Worm (Caenorhabditis elegans) whole organism, L4 larva: ENCODE results near the gene C35B1.8.

Experiments used
- F10B5.3 ChIP-seq: sonication (generic microtip); optimal IDR thresholded peaks from 2 replicates; lab custom pipeline; 2016; ENCODE audit warnings: mild to moderate bottlenecking, missing genetic modification characterization, missing compliant biosample characterization
- F26F4.8 ChIP-seq: fragments of 200-800 bp; sonication (Bioruptor generic); conservative IDR thresholded peaks from 2 replicates; pipeline ENCODE4 v1.3.6; 2022; ENCODE audit warnings: missing genetic modification characterization, missing compliant biosample characterization
- F37D6.2 ChIP-seq: sonication (generic microtip); optimal IDR thresholded peaks from 2 replicates; lab custom pipeline; 2016; ENCODE audit warnings: mild to moderate bottlenecking, missing genetic modification characterization, missing compliant biosample characterization
- F49E8.2 ChIP-seq: sonication (generic microtip); optimal IDR thresholded peaks from 2 replicates; lab custom pipeline; 2016; ENCODE audit warnings: missing compliant biosample characterization, mild to moderate bottlenecking, missing genetic modification characterization, borderline replicate concordance
- R02D3.7 ChIP-seq: fragments of 150-350 bp; sonication (generic microtip); optimal IDR thresholded peaks from 3 replicates; lab custom pipeline; 2014; ENCODE audit warnings: missing biosample characterization, missing genetic modification characterization
- T20F7.1 ChIP-seq: fragments of 200-800 bp; sonication (Bioruptor generic); optimal IDR thresholded peaks from 2 replicates; lab custom pipeline; 2018; ENCODE audit warnings: mild to moderate bottlenecking, missing genetic modification characterization, missing compliant biosample characterization
- Y5F2A.4 ChIP-seq: fragments of 200-800 bp; sonication (Bioruptor generic); optimal IDR thresholded peaks from 2 replicates; lab custom pipeline; 2018; ENCODE audit warnings: mild to moderate bottlenecking, missing genetic modification characterization, missing compliant biosample characterization
- ZK337.2 ChIP-seq: fragments of 200-800 bp; sonication (Bioruptor generic); IDR thresholded peaks from 2 replicates; pipeline ENCODE4 v1.3.6; 2022; ENCODE audit warnings: missing genetic modification reagents, missing genetic modification characterization, missing compliant biosample characterization
- ZK546.5 ChIP-seq, 2 experiments: sonication (generic microtip); optimal IDR thresholded peaks; 2 replicates each; lab custom pipeline; 2017; ENCODE audit warnings: missing biosample characterization in 2 of 2, missing genetic modification characterization in 2 of 2
- aha-1 ChIP-seq: fragments of 150-350 bp; peaks from one replicate; lab custom pipeline; 2014; ENCODE audit warnings: missing biosample characterization, missing genetic modification characterization
- ama-1 ChIP-seq: fragments of 150-350 bp; optimal IDR thresholded peaks from 2 replicates; lab custom pipeline; 2014; ENCODE audit warnings: inconsistent platforms, mixed read lengths
- attf-4 ChIP-seq: sonication (generic microtip); optimal IDR thresholded peaks from 3 replicates; lab custom pipeline; 2017; ENCODE audit warnings: missing biosample characterization, missing genetic modification characterization
- ceh-28 ChIP-seq: fragments of 150-350 bp; optimal IDR thresholded peaks from 2 replicates; lab custom pipeline; 2014; ENCODE audit warnings: missing biosample characterization, missing genetic modification reagents, missing genetic modification characterization
- ceh-32 ChIP-seq: sonication (generic microtip); optimal IDR thresholded peaks from 2 replicates; lab custom pipeline; 2016; ENCODE audit warnings: mild to moderate bottlenecking, missing genetic modification characterization, missing compliant biosample characterization; ENCODE audit not compliant: poor library complexity
- ceh-44 ChIP-seq: fragments of 200-800 bp; sonication (Bioruptor generic); IDR thresholded peaks from 2 replicates; pipeline ENCODE4 v1.3.6; 2022; ENCODE audit warnings: missing genetic modification reagents, missing genetic modification characterization, missing compliant biosample characterization
- ceh-82 ChIP-seq: sonication (generic microtip); optimal IDR thresholded peaks from 2 replicates; lab custom pipeline; 2017; ENCODE audit warnings: missing biosample characterization, missing genetic modification characterization
- ctbp-1 ChIP-seq: fragments of 200-800 bp; sonication (Bioruptor generic); IDR thresholded peaks from 2 replicates; pipeline ENCODE4 v1.3.6; 2022; ENCODE audit warnings: missing genetic modification reagents, missing genetic modification characterization, missing compliant biosample characterization
- daf-12 ChIP-seq: fragments of 150-350 bp; optimal IDR thresholded peaks from 2 replicates; lab custom pipeline; 2014; ENCODE audit warnings: missing biosample characterization, missing genetic modification reagents, missing genetic modification characterization
- daf-19 ChIP-seq: fragments of 200-800 bp; sonication (Bioruptor generic); conservative IDR thresholded peaks from 2 replicates; pipeline ENCODE4 v1.3.6; 2022; ENCODE audit warnings: missing genetic modification characterization, missing compliant biosample characterization
- dmd-8 ChIP-seq: fragments of 200-800 bp; sonication (Bioruptor generic); IDR thresholded peaks from 2 replicates; pipeline ENCODE4 v1.3.6; 2022; ENCODE audit warnings: missing genetic modification characterization, missing compliant biosample characterization
- dmd-9 ChIP-seq: fragments of 200-800 bp; sonication (Bioruptor generic); IDR thresholded peaks from 2 replicates; pipeline ENCODE4 v1.3.6; 2022; ENCODE audit warnings: missing genetic modification reagents, missing genetic modification characterization, missing compliant biosample characterization
- duxl-1 ChIP-seq: sonication (generic microtip); optimal IDR thresholded peaks from 2 replicates; lab custom pipeline; 2016; ENCODE audit warnings: mild to moderate bottlenecking, missing genetic modification characterization, moderate library complexity, missing compliant biosample characterization; ENCODE audit not compliant: poor library complexity
- egl-27 ChIP-seq: sonication (generic microtip); optimal IDR thresholded peaks from 3 replicates; lab custom pipeline; 2017; ENCODE audit warnings: missing biosample characterization, missing genetic modification reagents, missing genetic modification characterization
- egl-43 ChIP-seq: fragments of 200-800 bp; sonication (Bioruptor generic); IDR thresholded peaks from 2 replicates; pipeline ENCODE4 v1.3.6; 2022; ENCODE audit warnings: missing genetic modification reagents, missing genetic modification characterization, missing compliant biosample characterization
- fos-1 ChIP-seq: fragments of 150-350 bp; optimal IDR thresholded peaks from 2 replicates; lab custom pipeline; 2014; ENCODE audit warnings: missing biosample characterization, missing genetic modification characterization
- gei-8 ChIP-seq: fragments of 200-800 bp; sonication (Bioruptor generic); optimal IDR thresholded peaks from 2 replicates; lab custom pipeline; 2018; ENCODE audit warnings: mild to moderate bottlenecking, missing genetic modification characterization, missing compliant biosample characterization
- hlh-30 ChIP-seq: sonication (generic microtip); optimal IDR thresholded peaks from 2 replicates; lab custom pipeline; 2017; ENCODE audit warnings: antibody characterized with exemption, mild to moderate bottlenecking, missing genetic modification characterization, missing compliant biosample characterization; ENCODE audit not compliant: insufficient read depth
- hmg-1.1 ChIP-seq: fragments of 200-800 bp; sonication (Bioruptor generic); IDR thresholded peaks from 2 replicates; pipeline ENCODE4 v1.3.6; 2022; ENCODE audit warnings: missing genetic modification reagents, missing genetic modification characterization, missing compliant biosample characterization
- lim-7 ChIP-seq: fragments of 200-800 bp; sonication (Bioruptor generic); IDR thresholded peaks from 2 replicates; pipeline ENCODE4 v1.3.6; 2022; ENCODE audit warnings: missing genetic modification characterization, missing compliant biosample characterization
- lin-13 ChIP-seq: fragments of 150-350 bp; optimal IDR thresholded peaks from 2 replicates; lab custom pipeline; 2014; ENCODE audit warnings: missing biosample characterization, missing genetic modification reagents, missing genetic modification characterization
- lin-38 ChIP-seq: fragments of 200-800 bp; sonication (Bioruptor generic); IDR thresholded peaks from 2 replicates; pipeline ENCODE4 v1.3.6; 2022; ENCODE audit warnings: missing genetic modification reagents, missing genetic modification characterization, missing compliant biosample characterization
- madf-5 ChIP-seq, 2 experiments: fragments of 200-800 bp; sonication (Bioruptor generic); IDR thresholded peaks; 2 replicates each; pipeline ENCODE4 v1.3.6; 2022; ENCODE audit warnings: missing compliant biosample characterization in 2 of 2, missing genetic modification characterization in 2 of 2
- madf-9 ChIP-seq: fragments of 200-800 bp; sonication (Bioruptor generic); conservative IDR thresholded peaks from 2 replicates; pipeline ENCODE4 v1.3.6; 2022; ENCODE audit warnings: missing genetic modification reagents, missing genetic modification characterization, missing compliant biosample characterization
- mdl-1 ChIP-seq, 2 experiments: fragments of 150-350 bp in 1 of 2; sonication (generic microtip) in 1 of 2; optimal IDR thresholded peaks; 2 replicates each; lab custom pipeline; 2014 to 2017; ENCODE audit warnings: missing biosample characterization in 2 of 2, missing genetic modification characterization in 2 of 2
- mdt-29 ChIP-seq: fragments of 200-800 bp; sonication (Bioruptor generic); IDR thresholded peaks from 2 replicates; pipeline ENCODE4 v1.3.6; 2022; ENCODE audit warnings: missing genetic modification reagents, missing genetic modification characterization, missing compliant biosample characterization
- mep-1 ChIP-seq: fragments of 150-350 bp; sonication (generic microtip); optimal IDR thresholded peaks from 3 replicates; lab custom pipeline; 2014; ENCODE audit warnings: missing biosample characterization, missing genetic modification characterization
- mxl-3 ChIP-seq: fragments of 200-800 bp; sonication (Bioruptor generic); optimal IDR thresholded peaks from 2 replicates; lab custom pipeline; 2018; ENCODE audit warnings: mild to moderate bottlenecking, missing genetic modification characterization, missing compliant biosample characterization
- nhr-10 ChIP-seq: fragments of 150-350 bp; optimal IDR thresholded peaks from 2 replicates; lab custom pipeline; 2014; ENCODE audit warnings: missing biosample characterization, missing genetic modification characterization
- nhr-11 ChIP-seq: fragments of 150-350 bp; optimal IDR thresholded peaks from 2 replicates; lab custom pipeline; 2014; ENCODE audit warnings: missing biosample characterization, missing genetic modification characterization
- nhr-111 ChIP-seq: fragments of 200-800 bp; sonication (Bioruptor generic); optimal IDR thresholded peaks from 2 replicates; lab custom pipeline; 2018; ENCODE audit warnings: mild to moderate bottlenecking, missing genetic modification characterization, missing compliant biosample characterization
- nhr-237 ChIP-seq: sonication (generic microtip); optimal IDR thresholded peaks from 2 replicates; lab custom pipeline; 2017; ENCODE audit warnings: missing biosample characterization, missing genetic modification characterization
- nhr-48 ChIP-seq: sonication (generic microtip); optimal IDR thresholded peaks from 2 replicates; lab custom pipeline; 2016; ENCODE audit warnings: mild to moderate bottlenecking, missing genetic modification characterization, missing compliant biosample characterization
- nhr-77 ChIP-seq: fragments of 150-350 bp; optimal IDR thresholded peaks from 2 replicates; lab custom pipeline; 2014; ENCODE audit warnings: missing biosample characterization, missing genetic modification characterization
- pha-4 ChIP-seq, 2 experiments: fragments of 150-350 bp in 1 of 2; fragments of 200-800 bp in 1 of 2; sonication (Bioruptor generic) in 1 of 2; IDR thresholded peaks in 1 of 2; optimal IDR thresholded peaks in 1 of 2; 2 replicates each; pipeline versions ENCODE4 v1.3.6 to Lab custom; 2014 to 2022; ENCODE audit warnings: missing genetic modification characterization in 2 of 2, missing genetic modification reagents in 2 of 2, missing biosample characterization in 1 of 2, missing compliant biosample characterization in 1 of 2
- rbr-2 ChIP-seq: sonication (generic microtip); optimal IDR thresholded peaks from 2 replicates; lab custom pipeline; 2016; ENCODE audit warnings: missing genotype, missing genetic modification characterization, missing compliant biosample characterization
- saeg-2 ChIP-seq: fragments of 200-800 bp; sonication (Bioruptor generic); IDR thresholded peaks from 2 replicates; pipeline ENCODE4 v1.3.6; 2022; ENCODE audit warnings: missing genetic modification reagents, missing genetic modification characterization, missing compliant biosample characterization
- skn-1 ChIP-seq: fragments of 150-350 bp; optimal IDR thresholded peaks from 2 replicates; lab custom pipeline; 2014; ENCODE audit warnings: missing biosample characterization, missing genetic modification characterization
- snpc-1.2 ChIP-seq: fragments of 200-800 bp; sonication (Bioruptor generic); IDR thresholded peaks from 2 replicates; pipeline ENCODE4 v1.3.6; 2022; ENCODE audit warnings: missing genetic modification reagents, missing genetic modification characterization, missing compliant biosample characterization
- snpc-4 ChIP-seq: fragments of 150-350 bp; optimal IDR thresholded peaks from 2 replicates; lab custom pipeline; 2014; ENCODE audit warnings: missing biosample characterization, missing genetic modification characterization
- tag-97 ChIP-seq: fragments of 200-800 bp; sonication (Bioruptor generic); IDR thresholded peaks from 2 replicates; pipeline ENCODE4 v1.3.6; 2022; ENCODE audit warnings: missing genetic modification characterization, missing compliant biosample characterization
- zip-11 ChIP-seq: fragments of 200-800 bp; sonication (Bioruptor generic); IDR thresholded peaks from 2 replicates; pipeline ENCODE4 v1.3.6; 2022; ENCODE audit warnings: missing genetic modification characterization, missing compliant biosample characterization
- ztf-11 ChIP-seq: fragments of 150-350 bp; optimal IDR thresholded peaks from 2 replicates; lab custom pipeline; 2014; ENCODE audit warnings: missing biosample characterization, missing genetic modification characterization

C35B1.8 gene

DNA sequence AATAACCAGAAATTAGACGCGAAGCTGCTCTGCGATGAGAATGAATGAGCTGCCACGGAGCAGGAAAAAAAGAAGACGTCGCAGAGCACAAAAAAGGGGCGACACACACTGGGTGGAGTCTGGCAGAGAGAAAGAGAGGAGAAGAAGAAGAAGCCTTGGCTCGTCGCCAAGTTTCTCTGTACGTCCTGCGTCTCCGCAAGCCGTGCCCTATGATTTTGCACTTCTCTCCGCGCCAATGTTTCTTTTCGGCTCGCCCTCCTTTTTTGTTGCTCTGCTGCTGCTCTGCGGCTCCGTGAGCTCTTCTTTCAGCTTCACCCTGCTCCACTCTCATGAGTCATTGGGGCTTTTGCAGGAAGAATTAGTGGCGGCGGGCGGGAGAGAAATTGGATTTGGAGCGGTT lies 43.9 kb downstream of the C35B1.8 start, which contains the start of gene hlh-30 (continued):
- TF ChIP-seq Y5F2A.4 (GFP tag; lab: Kevin White, UChicago) = no peak
- TF ChIP-seq mdt-29 (GFP tag; lab: Robert Waterston, UW) = no peak
- TF ChIP-seq rbr-2 = peak; percentile 72
- no peak for TF ChIP-seq daf-19 (GFP tag; lab: Robert Waterston, UW)
- TF ChIP-seq F37D6.2 (tag; lab: Kevin White, UChicago) = peak; percentile 68
- TF ChIP-seq mdl-1 (tag; optimal IDR thresholded peaks at IDR 0.05; lab: Kevin White, UChicago) = peak in 1 of 2 experiments; percentile 35
- TF ChIP-seq madf-5 (GFP tag; IDR thresholded peaks at IDR 0.05; lab: Robert Waterston, UW) = no peak
- TF ChIP-seq ceh-32 = no peak
- TF ChIP-seq snpc-1.2 = no peak
- no peak for TF ChIP-seq F26F4.8 (GFP tag; lab: Robert Waterston, UW)
- no peak for TF ChIP-seq F49E8.2 (tag; lab: Kevin White, UChicago)
- TF ChIP-seq dmd-8 (GFP tag; lab: Robert Waterston, UW) = no peak
- TF ChIP-seq tag-97 (GFP tag; lab: Robert Waterston, UW) = no peak
- TF ChIP-seq nhr-10 (tag; lab: Kevin White, UChicago) = no peak
- TF ChIP-seq nhr-11 = peak; percentile 35
- no peak for TF ChIP-seq mxl-3 (GFP tag; lab: Kevin White, UChicago)
- no peak for TF ChIP-seq ZK337.2 (GFP tag; lab: Robert Waterston, UW)
- peak; percentile 76 for TF ChIP-seq ctbp-1
- TF ChIP-seq madf-9 = 0 out of 2 replicates have a peak, but pooled peaks have one; percentile 37
- no peak for TF ChIP-seq ceh-82 (tag; lab: Kevin White, UChicago)
- TF ChIP-seq aha-1 = peak; percentile 82
- 0 out of 2 replicates have a peak, but pooled peaks have one; percentile 10 for TF ChIP-seq ceh-44 (GFP tag; lab: Robert Waterston, UW)
- TF ChIP-seq nhr-111 (GFP tag; lab: Kevin White, UChicago) = no peak
- no peak for TF ChIP-seq lin-13 (GFP tag; lab: Kevin White, UChicago)
- peak; percentile 38; the same call in 1 of the 2 replicates for TF ChIP-seq lin-38 (GFP tag; lab: Robert Waterston, UW)
- TF ChIP-seq T20F7.1 = no peak
- TF ChIP-seq saeg-2 (GFP tag; lab: Robert Waterston, UW) = no peak
- TF ChIP-seq snpc-4 = no peak
- TF ChIP-seq dmd-9 = no peak
- 0 out of 2 replicates have a peak, but pooled peaks have one; percentile 7 for TF ChIP-seq pha-4 (GFP tag; IDR thresholded peaks at IDR 0.05; lab: Robert Waterston, UW)
- no peak for TF ChIP-seq pha-4 (tag; optimal IDR thresholded peaks at IDR 0.05; lab: Kevin White, UChicago)
- TF ChIP-seq hlh-30 (tag; lab: Kevin White, UChicago) = no peak
- TF ChIP-seq ceh-28 (tag; lab: Kevin White, UChicago) = no peak
- TF ChIP-seq ZK546.5 (tag; optimal IDR thresholded peaks at IDR 0.05; lab: Kevin White, UChicago) = no peak
- TF ChIP-seq hmg-1.1 (GFP tag; lab: Robert Waterston, UW) = peak; percentile 87
- no peak for TF ChIP-seq gei-8 (GFP tag; lab: Kevin White, UChicago)
- TF ChIP-seq duxl-1 (tag; lab: Kevin White, UChicago) = no peak
- no peak for TF ChIP-seq ztf-11 (tag; lab: Kevin White, UChicago)
- TF ChIP-seq ama-1 (lab: Kevin White, UChicago) = no peak
- no peak for TF ChIP-seq nhr-237 (tag; lab: Kevin White, UChicago)
- 0 out of 2 replicates have a peak, but pooled peaks have one; percentile 25 for TF ChIP-seq lim-7 (GFP tag; lab: Robert Waterston, UW)
- TF ChIP-seq R02D3.7 (tag; lab: Kevin White, UChicago) = no peak
- TF ChIP-seq mep-1 = peak; percentile 67
- no peak for TF ChIP-seq attf-4 (tag; lab: Kevin White, UChicago)
- no peak for TF ChIP-seq fos-1
- TF ChIP-seq egl-27 (tag; lab: Kevin White, UChicago) = no peak
- TF ChIP-seq zip-11 (GFP tag; lab: Robert Waterston, UW) = no peak
- no peak for TF ChIP-seq daf-12 (tag; lab: Kevin White, UChicago)
- TF ChIP-seq F10B5.3 (tag; lab: Kevin White, UChicago) = no peak
- TF ChIP-seq egl-43 (GFP tag; lab: Robert Waterston, UW) = peak; percentile 68
- peak; percentile 20 for TF ChIP-seq nhr-48 (tag; lab: Kevin White, UChicago)
- no peak for TF ChIP-seq skn-1
- no peak for TF ChIP-seq nhr-77 (tag; lab: Kevin White, UChicago)
